Worm (Caenorhabditis elegans) whole organism, mixed stage, embryonic: ENCODE results near the gene grl-23.

Experiments used
- blmp-1 ChIP-seq: fragments of 150-350 bp; optimal IDR thresholded peaks from 2 replicates; lab custom pipeline; 2014; ENCODE audit warnings: missing biosample characterization, missing genetic modification characterization
- ces-1 ChIP-seq: fragments of 150-350 bp; optimal IDR thresholded peaks from 2 replicates; lab custom pipeline; 2014; ENCODE audit warnings: missing biosample characterization, missing genetic modification reagents, missing genetic modification characterization
- elt-1 ChIP-seq: sonication (generic microtip); optimal IDR thresholded peaks from 2 replicates; lab custom pipeline; 2017; ENCODE audit warnings: missing genetic modification characterization, mild to moderate bottlenecking, missing compliant biosample characterization, antibody characterized with exemption, moderate library complexity, borderline replicate concordance; ENCODE audit not compliant: insufficient read depth
- ham-2 ChIP-seq: fragments of 200-800 bp; sonication (Bioruptor generic); optimal IDR thresholded peaks from 2 replicates; lab custom pipeline; 2018; ENCODE audit warnings: mild to moderate bottlenecking, missing genetic modification characterization, missing compliant biosample characterization
- lsy-2 ChIP-seq: fragments of 150-350 bp; optimal IDR thresholded peaks from 2 replicates; lab custom pipeline; 2014; ENCODE audit warnings: missing biosample characterization, missing genetic modification characterization
- mab-5 ChIP-seq: fragments of 150-350 bp; optimal IDR thresholded peaks from 2 replicates; lab custom pipeline; 2014; ENCODE audit warnings: missing biosample characterization, missing genetic modification characterization
- mep-1 ChIP-seq: fragments of 150-350 bp; optimal IDR thresholded peaks from 2 replicates; lab custom pipeline; 2017; ENCODE audit warnings: missing biosample characterization, missing genetic modification reagents, missing genetic modification characterization, inconsistent platforms
- mls-2 ChIP-seq: sonication (generic microtip); optimal IDR thresholded peaks from 2 replicates; lab custom pipeline; 2016; ENCODE audit warnings: mild to moderate bottlenecking, missing genetic modification characterization, moderate library complexity, missing compliant biosample characterization
- nhr-76 ChIP-seq: sonication (generic microtip); optimal IDR thresholded peaks from 2 replicates; lab custom pipeline; 2017; ENCODE audit warnings: missing biosample characterization, missing genetic modification characterization
- ztf-11 ChIP-seq: fragments of 150-350 bp; optimal IDR thresholded peaks from 2 replicates; lab custom pipeline; 2014; ENCODE audit warnings: missing biosample characterization, missing genetic modification characterization

ce11 chrV:12607113-12607512 lies 30.4 kb upstream of the grl-23 start, which contains the start of gene erg-28:
- TF ChIP-seq ces-1 (GFP tag; lab: Kevin White, UChicago) (no peak), lsy-2 (no peak), ham-2 (GFP tag; lab: Kevin White, UChicago) (no peak), ztf-11 (tag; lab: Kevin White, UChicago) (no peak), elt-1 (tag; lab: Kevin White, UChicago) (no peak), mab-5 (tag; lab: Kevin White, UChicago) (no peak), mep-1 (tag; lab: Kevin White, UChicago) (no peak), nhr-76 (tag; lab: Kevin White, UChicago) (no peak), blmp-1 (tag; lab: Kevin White, UChicago) (no peak), mls-2 (tag; lab: Kevin White, UChicago) (no peak)
